Fruit fly (Drosophila melanogaster): Measurements from ENCODE around the gene SLIRP2.

SLIRP2 gene

dm6 chr3R:8642376-8642966 lies 8.4 kb upstream of the SLIRP2 start:
- peak; percentile 76 for TF ChIP-seq crol (GFP tag; IDR thresholded peaks at IDR 0.05)
- TF ChIP-seq Pdp1 (GFP tag; optimal IDR thresholded peaks at IDR 0.05), result peak in 1 of 2 experiments; percentile 98
- 0 out of 2 replicates have a peak, but pooled peaks have one; percentile 16 for TF ChIP-seq sens-2 (GFP tag; IDR thresholded peaks at IDR 0.05)
- TF ChIP-seq CG32772 (GFP tag; IDR thresholded peaks at IDR 0.05), result no peak
- TF ChIP-seq gem (tag; optimal IDR thresholded peaks at IDR 0.05), result peak; percentile 6
- TF ChIP-seq MBD-R2 (GFP tag; IDR thresholded peaks at IDR 0.05), result no peak
- no peak for TF ChIP-seq inv (GFP tag; IDR thresholded peaks at IDR 0.05; ENCODE audit: partially characterized antibody)
- TF ChIP-seq vnd (GFP tag; IDR thresholded peaks at IDR 0.05; ENCODE audit: partially characterized antibody), result peak; percentile 31; the same call in 1 of the 3 replicates
- TF ChIP-seq Deaf1 (tag; optimal IDR thresholded peaks at IDR 0.05), result no peak
- no peak for TF ChIP-seq fd102C (GFP tag; optimal IDR thresholded peaks at IDR 0.05)
- TF ChIP-seq CG14014 (GFP tag; IDR thresholded peaks at IDR 0.05), result no peak
- peak; percentile 49; the same call in 2 of the 3 replicates for TF ChIP-seq knrl (GFP tag; IDR thresholded peaks at IDR 0.05; ENCODE audit: partially characterized antibody)
- TF ChIP-seq sug (tag; optimal IDR thresholded peaks at IDR 0.05), result peak; percentile 97
- no peak for TF ChIP-seq CG1832 (GFP tag; optimal IDR thresholded peaks at IDR 0.05)
- TF ChIP-seq CG15696 (tag; optimal IDR thresholded peaks at IDR 0.05), result no peak
- TF ChIP-seq CG18619 (GFP tag; optimal IDR thresholded peaks at IDR 0.05), result no peak
- peak; percentile 63; the same call in 2 of the 3 replicates for TF ChIP-seq CG34224 (GFP tag; IDR thresholded peaks at IDR 0.05; ENCODE audit: partially characterized antibody)
- TF ChIP-seq CG3163 (GFP tag; optimal IDR thresholded peaks at IDR 0.05), result no peak
- no peak for TF ChIP-seq fru (optimal IDR thresholded peaks at IDR 0.05)
- TF ChIP-seq Vsx1 (GFP tag; optimal IDR thresholded peaks at IDR 0.05), result peak; percentile 17
- TF ChIP-seq Xrp1 (GFP tag; IDR thresholded peaks at IDR 0.05), result 0 out of 2 replicates have a peak, but pooled peaks have one; percentile 11
- TF ChIP-seq trh (GFP tag; optimal IDR thresholded peaks at IDR 0.05), result no peak
- TF ChIP-seq Bgb (GFP tag; IDR thresholded peaks at IDR 0.05; ENCODE audit: partially characterized antibody), result peak; percentile 57
- peak; percentile 98 for TF ChIP-seq Bdp1 (GFP tag; optimal IDR thresholded peaks at IDR 0.05)
- TF ChIP-seq CG7745 (tag; optimal IDR thresholded peaks at IDR 0.05), result peak; percentile 51
- peak; percentile 51; the same call in 1 of the 2 replicates for TF ChIP-seq ato (GFP tag; IDR thresholded peaks at IDR 0.05; ENCODE audit: partially characterized antibody)
- TF ChIP-seq CG10979 (tag; optimal IDR thresholded peaks at IDR 0.05), result no peak
- TF ChIP-seq CG2129 (GFP tag; IDR thresholded peaks at IDR 0.05; ENCODE audit: partially characterized antibody), result 0 out of 2 replicates have a peak, but pooled peaks have one; percentile 25
- TF ChIP-seq grn (GFP tag; optimal IDR thresholded peaks at IDR 0.05), result peak; percentile 80
- peak; percentile 52; the same call in 1 of the 4 replicates for TF ChIP-seq Dll (GFP tag; IDR thresholded peaks at IDR 0.05; ENCODE audit: partially characterized antibody)
- TF ChIP-seq hb (GFP tag; IDR thresholded peaks at IDR 0.05; ENCODE audit: partially characterized antibody), result peak; percentile 72
- no peak for TF ChIP-seq CG15073 (GFP tag; optimal IDR thresholded peaks at IDR 0.05)
- peak; percentile 9 for TF ChIP-seq CG2678 (tag; optimal IDR thresholded peaks at IDR 0.05)
- peak; percentile 62 for TF ChIP-seq sens (GFP tag)
- no peak for TF ChIP-seq Hsf (GFP tag; optimal IDR thresholded peaks at IDR 0.05)
- TF ChIP-seq MTF-1 (GFP tag; optimal IDR thresholded peaks at IDR 0.05; ENCODE audit: borderline replicate concordance), result no peak
- TF ChIP-seq CG5180 (GFP tag; optimal IDR thresholded peaks at IDR 0.05), result peak; percentile 14
- peak; percentile 15 for TF ChIP-seq corto (GFP tag; optimal IDR thresholded peaks at IDR 0.05)
- peak; percentile 75 for TF ChIP-seq exex (tag; optimal IDR thresholded peaks at IDR 0.05)
- TF ChIP-seq CG13287 (GFP tag; IDR thresholded peaks at IDR 0.05; ENCODE audit: partially characterized antibody), result peak; percentile 22; the same call in 1 of the 2 replicates
- TF ChIP-seq CG6791 (GFP tag; IDR thresholded peaks at IDR 0.05; ENCODE audit: partially characterized antibody), result peak; percentile 76
- TF ChIP-seq CkIIα-i1 (GFP tag; IDR thresholded peaks at IDR 0.05), result no peak
- no peak for TF ChIP-seq CG17802 (tag; optimal IDR thresholded peaks at IDR 0.05)
- TF ChIP-seq nerfin-2 (GFP tag; IDR thresholded peaks at IDR 0.05; ENCODE audit: partially characterized antibody), result peak; percentile 44; the same call in 1 of the 2 replicates
- TF ChIP-seq bcd (GFP tag; optimal IDR thresholded peaks at IDR 0.05), result no peak
- no peak for TF ChIP-seq Mes4 (GFP tag; optimal IDR thresholded peaks at IDR 0.05)
- TF ChIP-seq tna (GFP tag; IDR thresholded peaks at IDR 0.05; ENCODE audit: partially characterized antibody), result peak; percentile 55

Data from whole organism, embryonic.